Worm (Caenorhabditis elegans): Measurements from ENCODE around the gene C04H5.1.
A peak's percentile ranks its signal among the peaks of the same experiment; 100 is the strongest.

The C04H5.1 gene

DNA sequence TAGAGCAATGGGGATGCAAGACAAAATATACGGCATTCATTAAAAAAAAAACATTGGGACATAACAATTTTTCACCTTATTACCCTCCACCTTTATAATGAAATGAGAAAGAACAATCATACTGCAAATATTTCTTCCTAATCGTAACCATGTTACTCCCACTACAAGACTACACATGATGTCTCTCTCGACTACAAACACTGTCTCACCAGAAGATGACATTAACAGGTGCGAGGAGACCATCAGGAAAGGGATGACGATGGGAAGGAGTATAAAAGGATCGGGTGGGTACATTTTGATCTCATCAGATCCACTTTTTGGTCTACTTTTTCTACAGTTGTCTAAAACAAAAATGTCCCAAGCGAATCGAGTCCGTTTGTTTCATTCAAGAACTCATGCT, 36.3 kb upstream of the C04H5.1 start, which contains the start of gene dhs-8:
Gene dhs-8 (plus strand): TSS at position 179 of the 400 bp plus-strand sequence.
- no peak for TF ChIP-seq lin-15B (tag; optimal IDR thresholded peaks at IDR 0.05)
- TF ChIP-seq skn-1 (tag; optimal IDR thresholded peaks at IDR 0.05), result no peak
- TF ChIP-seq nhr-43 (tag; optimal IDR thresholded peaks at IDR 0.05; ENCODE audit: poor library complexity, severe bottlenecking), result peak; percentile 15

DNA sequence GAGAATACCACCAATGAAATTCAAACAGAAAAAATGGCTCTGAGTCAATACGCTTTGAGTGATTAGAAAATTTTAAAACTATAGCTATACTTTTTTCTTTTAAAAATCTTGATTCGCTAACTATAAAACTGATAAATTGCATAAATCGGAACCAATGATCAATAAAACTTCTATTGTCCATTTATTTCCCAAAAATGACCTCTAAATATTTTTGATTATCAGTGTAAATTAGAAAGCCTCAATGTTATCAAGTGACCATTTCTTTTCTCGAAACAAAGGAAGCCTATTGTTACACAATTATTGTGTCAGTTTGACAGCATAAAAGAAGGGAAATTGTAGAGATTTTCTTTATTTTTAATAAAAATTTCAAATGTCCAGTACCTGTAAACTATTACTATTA, 34.0 kb upstream of the C04H5.1 start, which contains the start of gene K10H10.4:
Gene K10H10.4 (plus strand): TSS at position 301 of the 400 bp plus-strand sequence.
- TF ChIP-seq elt-2 (tag; optimal IDR thresholded peaks at IDR 0.05), result no peak
- no peak for TF ChIP-seq nhr-25 (tag; optimal IDR thresholded peaks at IDR 0.05)
- no peak for TF ChIP-seq fkh-2 (tag; optimal IDR thresholded peaks at IDR 0.05)
- TF ChIP-seq nhr-28 (tag; optimal IDR thresholded peaks at IDR 0.05), result no peak
- no peak for TF ChIP-seq elt-1 (tag; optimal IDR thresholded peaks at IDR 0.05)
- no peak for TF ChIP-seq egl-5 (tag; optimal IDR thresholded peaks at IDR 0.05)
- TF ChIP-seq skn-1 (tag; optimal IDR thresholded peaks at IDR 0.05), result no peak
- no peak for TF ChIP-seq ceh-28 (tag; optimal IDR thresholded peaks at IDR 0.05)
- TF ChIP-seq jun-1 (tag; optimal IDR thresholded peaks at IDR 0.05), result no peak
- no peak for TF ChIP-seq nhr-237 (tag; optimal IDR thresholded peaks at IDR 0.05)
- TF ChIP-seq ztf-4 (tag; optimal IDR thresholded peaks at IDR 0.05), result no peak
- TF ChIP-seq lin-39 (tag; optimal IDR thresholded peaks at IDR 0.05), result no peak
- no peak for TF ChIP-seq lin-15B (tag; optimal IDR thresholded peaks at IDR 0.05)

DNA sequence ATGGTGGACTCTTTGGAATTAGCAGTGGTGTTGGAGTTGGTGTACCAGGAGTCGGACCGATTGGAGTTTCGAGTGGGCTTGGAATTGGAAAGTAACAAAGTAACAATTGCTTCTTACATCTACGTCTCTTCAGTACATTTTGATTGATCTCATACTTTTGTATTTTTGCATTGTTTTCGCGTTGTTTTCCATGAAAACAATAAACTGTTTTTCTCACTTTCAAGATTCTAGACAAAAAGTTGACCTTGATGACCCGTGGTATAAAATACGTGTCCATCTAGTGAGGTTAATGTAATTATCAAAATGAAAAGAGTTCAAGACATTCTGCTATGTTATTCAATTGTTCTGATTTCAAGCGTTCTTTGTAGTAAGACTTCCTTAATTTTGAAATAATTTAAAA, 32.7 kb upstream of the C04H5.1 start, which contains the start of gene K10H10.5:
Gene K10H10.5 (plus strand): TSS at position 301 of the 400 bp plus-strand sequence.
- TF ChIP-seq ztf-4 (tag; optimal IDR thresholded peaks at IDR 0.05), result no peak
- TF ChIP-seq lsy-12 (tag; optimal IDR thresholded peaks at IDR 0.05), result no peak
- no peak for TF ChIP-seq egl-27 (tag; optimal IDR thresholded peaks at IDR 0.05)
- TF ChIP-seq ama-1 (optimal IDR thresholded peaks at IDR 0.05), result no peak

DNA sequence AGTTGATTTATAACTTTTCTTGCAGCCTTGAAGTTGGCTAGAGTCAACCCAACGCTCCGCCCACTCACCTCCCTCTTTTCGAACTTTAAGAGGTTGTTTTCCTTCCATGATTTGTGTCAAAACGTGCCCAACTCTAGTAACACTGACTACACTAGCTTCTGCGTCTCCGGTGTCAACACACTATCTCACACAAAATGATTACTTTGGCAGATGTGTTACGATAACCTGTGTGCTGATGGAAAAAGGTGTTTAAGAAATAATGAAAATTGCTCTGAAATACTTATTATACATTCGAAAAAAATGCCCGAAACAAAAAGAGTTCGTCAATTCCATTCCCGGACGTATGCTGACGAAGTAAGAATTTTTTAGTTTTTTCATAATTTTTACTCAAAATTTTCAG, 31.1 kb upstream of the C04H5.1 start, which contains the start of gene K10H10.6:
Gene K10H10.6 (plus strand): TSS at position 301 of the 400 bp plus-strand sequence.
- no peak for TF ChIP-seq eor-1 (tag; optimal IDR thresholded peaks at IDR 0.05)
- no peak for TF ChIP-seq mml-1 (tag; optimal IDR thresholded peaks at IDR 0.05)
- no peak for TF ChIP-seq nhr-25 (tag; optimal IDR thresholded peaks at IDR 0.05)
- TF ChIP-seq ztf-4 (tag; optimal IDR thresholded peaks at IDR 0.05), result no peak
- TF ChIP-seq nhr-28 (tag; optimal IDR thresholded peaks at IDR 0.05), result no peak
- TF ChIP-seq fos-1 (tag; optimal IDR thresholded peaks at IDR 0.05), result no peak
- TF ChIP-seq zag-1 (tag; optimal IDR thresholded peaks at IDR 0.05), result no peak
- no peak for TF ChIP-seq ceh-82 (tag; optimal IDR thresholded peaks at IDR 0.05)
- TF ChIP-seq lin-15B (tag; optimal IDR thresholded peaks at IDR 0.05), result no peak
- TF ChIP-seq R02D3.7 (tag; optimal IDR thresholded peaks at IDR 0.05), result no peak

DNA sequence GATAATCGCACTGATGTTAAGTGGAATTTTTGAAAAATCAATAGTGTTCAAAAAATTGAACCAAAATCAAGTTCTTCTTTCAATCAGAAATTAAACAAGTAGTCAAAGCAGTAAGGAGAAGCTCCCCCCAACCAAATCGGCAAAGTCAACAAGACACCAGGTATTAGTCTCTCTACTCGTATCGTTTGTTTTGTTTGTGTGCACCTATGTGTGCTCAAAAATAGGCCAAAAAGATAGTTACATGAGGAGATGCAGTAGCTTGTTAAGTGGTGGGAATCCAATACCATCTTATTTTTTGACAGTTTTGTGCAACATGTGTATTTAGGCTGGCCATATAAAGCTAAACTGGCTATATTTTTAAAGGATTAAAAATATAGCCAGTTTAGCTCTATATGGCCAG, 27.9 kb upstream of the C04H5.1 start, which contains the start of gene K10H10.12:
Gene K10H10.12 (minus strand): TSS at position 101 of the 400 bp plus-strand sequence.
- TF ChIP-seq elt-1 (tag; optimal IDR thresholded peaks at IDR 0.05), result no peak
- TF ChIP-seq sea-2 (GFP tag; optimal IDR thresholded peaks at IDR 0.05), result no peak
- peak; percentile 41 for TF ChIP-seq pha-4 (tag; optimal IDR thresholded peaks at IDR 0.05)
- TF ChIP-seq fos-1 (tag; optimal IDR thresholded peaks at IDR 0.05), result no peak

DNA sequence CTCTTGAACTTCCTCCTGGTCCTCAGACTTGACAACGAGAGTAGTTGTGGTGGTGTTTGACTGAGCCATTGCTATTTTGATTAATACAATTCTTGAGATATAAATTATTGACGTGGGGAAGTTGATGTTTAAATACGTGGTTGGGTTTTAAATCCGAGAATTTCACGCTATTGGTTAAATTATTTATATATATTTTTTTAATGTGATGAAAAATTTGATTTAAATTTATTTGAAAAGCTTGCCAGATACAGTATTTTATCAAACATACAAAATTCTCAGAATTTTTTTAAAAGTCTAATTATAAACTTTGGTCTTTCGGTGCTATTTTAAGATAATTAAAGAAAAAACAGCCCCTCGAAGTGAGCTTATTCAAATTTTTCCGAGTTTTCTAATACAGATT, 26.5 kb upstream of the C04H5.1 start, which contains the start of the genes K10H10.7 and K10H10.10:
Gene K10H10.7 (minus strand): TSS at position 101 of the 400 bp plus-strand sequence.
Gene K10H10.10 (plus strand): TSS at position 204 of the 400 bp plus-strand sequence.
- no peak for TF ChIP-seq fkh-10 (GFP tag; optimal IDR thresholded peaks at IDR 0.05)
- TF ChIP-seq egl-27 (tag; optimal IDR thresholded peaks at IDR 0.05), result no peak
- no peak for TF ChIP-seq snpc-4 (tag; optimal IDR thresholded peaks at IDR 0.05)
- TF ChIP-seq nhr-28 (tag; optimal IDR thresholded peaks at IDR 0.05), result no peak
- no peak for TF ChIP-seq ceh-82 (tag; optimal IDR thresholded peaks at IDR 0.05)
- no peak for TF ChIP-seq jun-1 (tag; optimal IDR thresholded peaks at IDR 0.05)
- no peak for TF ChIP-seq ZK546.5 (tag; optimal IDR thresholded peaks at IDR 0.05)
- TF ChIP-seq ztf-4 (tag; optimal IDR thresholded peaks at IDR 0.05), result no peak
- no peak for TF ChIP-seq pqm-1 (tag; optimal IDR thresholded peaks at IDR 0.05)
- TF ChIP-seq tbx-2 (tag; optimal IDR thresholded peaks at IDR 0.05), result no peak
- no peak for TF ChIP-seq R02D3.7 (tag; optimal IDR thresholded peaks at IDR 0.05)
- no peak for TF ChIP-seq hmg-11 (tag; optimal IDR thresholded peaks at IDR 0.05)
